Fruit fly (Drosophila melanogaster) whole organism, embryonic: ENCODE data around the gene CG43156.

Experiments used
- Adf1 ChIP-seq: fragments of 200-800 bp; sonication (Bioruptor generic); IDR thresholded peaks from 2 replicates; pipeline ENCODE4 v1.3.6; 2022; ENCODE audit warnings: missing biosample characterization, missing genetic modification characterization
- CG10543 ChIP-seq: fragments of 200-800 bp; sonication (Bioruptor generic); optimal IDR thresholded peaks from 3 replicates; lab custom pipeline; 2017; ENCODE audit warnings: missing biosample characterization, mild to moderate bottlenecking, missing genetic modification characterization, moderate library complexity
- CG11085 ChIP-seq: fragments of 200-800 bp; sonication (Bioruptor generic); IDR thresholded peaks from 2 replicates; pipeline ENCODE4 v1.3.6; 2022; ENCODE audit warnings: missing biosample characterization, missing genetic modification characterization
- CG13775 ChIP-seq: fragments of 200-800 bp; sonication (Bioruptor generic); optimal IDR thresholded peaks from 3 replicates; lab custom pipeline; 2017; ENCODE audit warnings: missing biosample characterization, mild to moderate bottlenecking, missing genetic modification characterization
- CG14860 ChIP-seq: fragments of 200-800 bp; sonication (Bioruptor generic); IDR thresholded peaks from 3 replicates; pipeline ENCODE4 v1.3.6; 2022; ENCODE audit warnings: missing biosample characterization, missing genetic modification characterization; ENCODE audit not compliant: partially characterized antibody
- CG14965 ChIP-seq: fragments of 200-800 bp; sonication (Bioruptor generic); optimal IDR thresholded peaks from 2 replicates; lab custom pipeline; 2016; ENCODE audit warnings: missing biosample characterization, missing genetic modification characterization, borderline replicate concordance
- CG15073 ChIP-seq: fragments of 200-800 bp; sonication (Bioruptor generic); optimal IDR thresholded peaks from 2 replicates; lab custom pipeline; 2016; ENCODE audit warnings: missing biosample characterization, missing genetic modification characterization
- CG2116 ChIP-seq: fragments of 200-800 bp; sonication (Bioruptor generic); optimal IDR thresholded peaks from 3 replicates; lab custom pipeline; 2018; ENCODE audit warnings: missing biosample characterization, mild to moderate bottlenecking, missing genetic modification characterization
- CG2120 ChIP-seq: fragments of 200-800 bp; sonication (Bioruptor generic); optimal IDR thresholded peaks from 3 replicates; lab custom pipeline; 2016; ENCODE audit warnings: missing biosample characterization, missing genetic modification characterization
- CG30020 ChIP-seq: fragments of 200-800 bp; optimal IDR thresholded peaks from 2 replicates; lab custom pipeline; 2019; ENCODE audit warnings: missing biosample characterization, mild to moderate bottlenecking, missing genetic modification characterization, moderate library complexity
- CG31365 ChIP-seq: fragments of 200-800 bp; sonication (Bioruptor generic); optimal IDR thresholded peaks from 2 replicates; lab custom pipeline; 2018; ENCODE audit warnings: missing biosample characterization, mild to moderate bottlenecking, missing genetic modification characterization
- CG34224 ChIP-seq: fragments of 200-800 bp; sonication (Bioruptor generic); IDR thresholded peaks from 3 replicates; pipeline ENCODE4 v1.3.6; 2022; ENCODE audit warnings: missing biosample characterization, missing genetic modification characterization; ENCODE audit not compliant: partially characterized antibody
- CG3995 ChIP-seq: fragments of 200-800 bp; sonication (Bioruptor generic); optimal IDR thresholded peaks from 3 replicates; lab custom pipeline; 2016; ENCODE audit warnings: missing biosample characterization, missing genetic modification characterization
- CG6683 ChIP-seq: fragments of 200-800 bp; sonication (Bioruptor generic); optimal IDR thresholded peaks from 2 replicates; lab custom pipeline; 2017; ENCODE audit warnings: missing biosample characterization, mild to moderate bottlenecking, missing genetic modification characterization, missing genetic modification reagents
- CG7928 ChIP-seq: fragments of 200-800 bp; sonication (Bioruptor generic); optimal IDR thresholded peaks from 2 replicates; lab custom pipeline; 2017; ENCODE audit warnings: missing biosample characterization, mild to moderate bottlenecking, missing genetic modification characterization
- CG8765 ChIP-seq: fragments of 200-800 bp; sonication (Bioruptor generic); IDR thresholded peaks from 2 replicates; pipeline ENCODE4 v1.3.6; 2022; ENCODE audit warnings: missing biosample characterization, missing genetic modification characterization
- CG8924 ChIP-seq: fragments of 200-800 bp; optimal IDR thresholded peaks from 3 replicates; lab custom pipeline; 2019; ENCODE audit warnings: missing biosample characterization, mild to moderate bottlenecking, missing genetic modification characterization, moderate library complexity
- CG9437 ChIP-seq: fragments of 200-800 bp; sonication (Bioruptor generic); optimal IDR thresholded peaks from 2 replicates; lab custom pipeline; 2018; ENCODE audit warnings: missing biosample characterization, mild to moderate bottlenecking, missing genetic modification characterization
- CG9817 ChIP-seq: fragments of 200-800 bp; sonication (Bioruptor generic); optimal IDR thresholded peaks from 2 replicates; lab custom pipeline; 2018; ENCODE audit warnings: missing biosample characterization, mild to moderate bottlenecking, missing genetic modification characterization, moderate library complexity
- CG9932 ChIP-seq: fragments of 200-800 bp; sonication (Bioruptor generic); IDR thresholded peaks from 2 replicates; pipeline ENCODE4 v1.3.6; 2022; ENCODE audit warnings: missing biosample characterization, missing genetic modification characterization
- Ets65A ChIP-seq: fragments of 200-800 bp; sonication (Bioruptor generic); peaks from one replicate; lab custom pipeline; 2016; ENCODE audit warnings: missing biosample characterization, missing genetic modification characterization
- Hand ChIP-seq: fragments of 200-800 bp; sonication (Bioruptor generic); optimal IDR thresholded peaks from 2 replicates; lab custom pipeline; 2017; ENCODE audit warnings: mild to moderate bottlenecking, missing biosample characterization, missing genetic modification reagents, missing genetic modification characterization
- Hmr ChIP-seq: fragments of 200-800 bp; sonication (Bioruptor generic); optimal IDR thresholded peaks from 3 replicates; lab custom pipeline; 2017; ENCODE audit warnings: mild to moderate bottlenecking, missing biosample characterization, missing genetic modification reagents, missing genetic modification characterization
- Hr51 ChIP-seq, 2 experiments: fragments of 200-800 bp; sonication (Bioruptor generic); optimal IDR thresholded peaks; 2 replicates in 1 of 2; 3 replicates in 1 of 2; lab custom pipeline; 2016 to 2018; ENCODE audit warnings: missing biosample characterization in 2 of 2, missing genetic modification characterization in 2 of 2, mild to moderate bottlenecking in 1 of 2, moderate library complexity in 1 of 2
- Hsf ChIP-seq: fragments of 200-800 bp; sonication (Bioruptor generic); optimal IDR thresholded peaks from 3 replicates; lab custom pipeline; 2016; ENCODE audit warnings: missing biosample characterization, missing genetic modification characterization
- Kr ChIP-seq: fragments of 200-800 bp; sonication (Bioruptor generic); optimal IDR thresholded peaks from 2 replicates; lab custom pipeline; 2017; ENCODE audit warnings: missing biosample characterization, mild to moderate bottlenecking, missing genetic modification characterization
- MESR4 ChIP-seq: fragments of 200-800 bp; sonication (Bioruptor generic); optimal IDR thresholded peaks from 2 replicates; lab custom pipeline; 2018; ENCODE audit warnings: missing biosample characterization, mild to moderate bottlenecking, missing genetic modification characterization, moderate library complexity
- MTF-1 ChIP-seq: fragments of 200-800 bp; sonication (Bioruptor generic); optimal IDR thresholded peaks from 2 replicates; lab custom pipeline; 2018; ENCODE audit warnings: missing biosample characterization, mild to moderate bottlenecking, missing genetic modification characterization, borderline replicate concordance
- Meics ChIP-seq: fragments of 200-800 bp; sonication (Bioruptor generic); optimal IDR thresholded peaks from 2 replicates; lab custom pipeline; 2017; ENCODE audit warnings: missing biosample characterization, mild to moderate bottlenecking, missing genetic modification characterization
- Optix ChIP-seq: fragments of 200-800 bp; sonication (Bioruptor generic); IDR thresholded peaks from 3 replicates; pipeline ENCODE4 v1.3.6; 2022; ENCODE audit warnings: missing biosample characterization, missing genetic modification characterization
- Rfx ChIP-seq: fragments of 200-800 bp; sonication (Bioruptor generic); IDR thresholded peaks from 2 replicates; pipeline ENCODE4 v1.3.6; 2022; ENCODE audit warnings: missing biosample characterization, missing genetic modification characterization
- Sin3A ChIP-seq: fragments of >200 bp; optimal IDR thresholded peaks from 2 replicates; lab custom pipeline; 2018
- Spps ChIP-seq: fragments of 200-800 bp; sonication (Bioruptor generic); optimal IDR thresholded peaks from 2 replicates; lab custom pipeline; 2018; ENCODE audit warnings: missing biosample characterization, mild to moderate bottlenecking, missing genetic modification characterization
- bcd ChIP-seq: fragments of 200-800 bp; sonication (Bioruptor generic); optimal IDR thresholded peaks from 2 replicates; lab custom pipeline; 2017; ENCODE audit warnings: missing biosample characterization, mild to moderate bottlenecking, missing genetic modification characterization
- cg ChIP-seq: fragments of 200-800 bp; sonication (Bioruptor generic); optimal IDR thresholded peaks from 3 replicates; lab custom pipeline; 2019; ENCODE audit warnings: missing biosample characterization, mild to moderate bottlenecking, missing genetic modification characterization, moderate library complexity
- corto ChIP-seq: fragments of 200-800 bp; sonication (Bioruptor generic); optimal IDR thresholded peaks from 2 replicates; lab custom pipeline; 2016; ENCODE audit warnings: missing biosample characterization, mild to moderate bottlenecking, missing genetic modification characterization, moderate library complexity
- esg ChIP-seq: fragments of 200-800 bp; sonication (Bioruptor generic); conservative IDR thresholded peaks from 2 replicates; pipeline ENCODE4 v1.3.6; 2022; ENCODE audit warnings: missing biosample characterization, missing genetic modification characterization
- gro ChIP-seq: fragments of 200-800 bp; sonication (Bioruptor generic); optimal IDR thresholded peaks from 2 replicates; lab custom pipeline; 2016; ENCODE audit warnings: missing biosample characterization, missing genetic modification characterization
- jigr1 ChIP-seq: fragments of 200-800 bp; sonication (Bioruptor generic); IDR thresholded peaks from 3 replicates; pipeline ENCODE4 v1.3.6; 2022; ENCODE audit warnings: missing biosample characterization, missing genetic modification characterization
- knrl ChIP-seq: fragments of 200-800 bp; sonication (Bioruptor generic); IDR thresholded peaks from 3 replicates; pipeline ENCODE4 v1.3.6; 2022; ENCODE audit warnings: missing biosample characterization, missing genetic modification characterization; ENCODE audit not compliant: partially characterized antibody
- mld ChIP-seq: fragments of 200-800 bp; sonication (Bioruptor generic); IDR thresholded peaks from 3 replicates; pipeline ENCODE4 v1.3.6; 2022; ENCODE audit warnings: missing biosample characterization, missing genetic modification characterization; ENCODE audit not compliant: partially characterized antibody
- pho ChIP-seq: fragments of 200-800 bp; sonication (Bioruptor generic); optimal IDR thresholded peaks from 2 replicates; lab custom pipeline; 2016; ENCODE audit warnings: missing biosample characterization, missing genetic modification characterization
- pita ChIP-seq: fragments of 200-800 bp; sonication (Bioruptor generic); optimal IDR thresholded peaks from 2 replicates; lab custom pipeline; 2017; ENCODE audit warnings: missing biosample characterization, mild to moderate bottlenecking, missing genetic modification characterization
- sisA ChIP-seq: fragments of 200-800 bp; sonication (Bioruptor generic); IDR thresholded peaks from 2 replicates; pipeline ENCODE4 v1.3.6; 2022; ENCODE audit warnings: missing biosample characterization, missing genetic modification characterization
- sna ChIP-seq: fragments of 200-800 bp; sonication (Bioruptor generic); IDR thresholded peaks from 2 replicates; pipeline ENCODE4 v1.3.6; 2022; ENCODE audit warnings: missing biosample characterization, missing genetic modification characterization; ENCODE audit not compliant: partially characterized antibody
- tio ChIP-seq: fragments of 200-800 bp; sonication (Bioruptor generic); optimal IDR thresholded peaks from 2 replicates; lab custom pipeline; 2017; ENCODE audit warnings: missing biosample characterization, missing genetic modification characterization, inconsistent platforms
- tna ChIP-seq: fragments of 200-800 bp; sonication (Bioruptor generic); IDR thresholded peaks from 2 replicates; pipeline ENCODE4 v1.3.6; 2022; ENCODE audit warnings: missing biosample characterization, missing genetic modification characterization; ENCODE audit not compliant: partially characterized antibody
- unpg ChIP-seq: fragments of 200-800 bp; sonication (Bioruptor generic); optimal IDR thresholded peaks from 3 replicates; lab custom pipeline; 2018; ENCODE audit warnings: missing biosample characterization, mild to moderate bottlenecking, missing genetic modification characterization, moderate library complexity
- vnd ChIP-seq: fragments of 200-800 bp; sonication (Bioruptor generic); IDR thresholded peaks from 3 replicates; pipeline ENCODE4 v1.3.6; 2022; ENCODE audit warnings: missing biosample characterization, missing genetic modification characterization; ENCODE audit not compliant: partially characterized antibody
- wdn ChIP-seq: fragments of 200-800 bp; sonication (Bioruptor generic); IDR thresholded peaks from 2 replicates; pipeline ENCODE4 v1.3.6; 2022; ENCODE audit warnings: missing biosample characterization, missing genetic modification characterization
- wor ChIP-seq: fragments of 200-800 bp; sonication (Bioruptor generic); IDR thresholded peaks from 2 replicates; pipeline ENCODE4 v1.3.6; 2022; ENCODE audit warnings: missing biosample characterization, missing genetic modification characterization

Gene CG43156

DNA sequence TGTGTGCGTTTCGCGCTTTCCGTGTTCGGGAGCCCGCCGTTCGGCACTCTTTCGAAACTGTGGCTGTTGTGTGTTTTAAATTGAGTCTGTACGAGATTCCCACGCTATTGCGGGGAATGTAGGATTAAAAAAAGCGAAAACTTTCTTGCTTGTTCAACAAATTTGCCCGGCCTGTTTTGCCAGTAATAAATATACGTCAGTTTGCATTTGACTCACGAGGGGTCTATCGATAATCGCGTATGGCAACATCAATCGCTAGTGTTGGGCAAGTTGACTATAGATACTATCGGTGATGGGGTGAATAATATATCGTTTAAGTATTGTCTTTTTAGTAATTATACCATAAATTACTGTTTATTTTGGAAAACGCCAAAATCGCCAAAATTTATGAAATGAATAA is 1.5 kb downstream of the CG43156 start, which contains the start of gene Upf1 (continued):
- peak; percentile 54; the same call in 1 of the 2 replicates for TF ChIP-seq Rfx (GFP tag; lab: Robert Waterston, UW)
- TF ChIP-seq MESR4 = peak; percentile 59
- TF ChIP-seq CG6683 (GFP tag; lab: Kevin White, UChicago) = no peak
- no peak for TF ChIP-seq Hand (GFP tag; lab: Kevin White, UChicago)
- peak; percentile 73 for TF ChIP-seq CG9932 (GFP tag; lab: Robert Waterston, UW)
- TF ChIP-seq CG11085 (GFP tag; lab: Robert Waterston, UW) = no peak
- no peak for TF ChIP-seq Spps
- no peak for TF ChIP-seq bcd
- peak; percentile 94 for TF ChIP-seq knrl
- peak; percentile 44 for TF ChIP-seq CG2120
- no peak for TF ChIP-seq cg (GFP tag; lab: Kevin White, UChicago)
- TF ChIP-seq CG15073 = no peak
- peak; percentile 12 for TF ChIP-seq Sin3A (lab: Kevin White, UChicago)
- TF ChIP-seq CG8924 (tag; lab: Kevin White, UChicago) = peak; percentile 10
- TF ChIP-seq Hsf (GFP tag; lab: Kevin White, UChicago) = peak; percentile 2
- TF ChIP-seq corto (GFP tag; lab: Kevin White, UChicago) = no peak
- peak; percentile 74 for TF ChIP-seq tna (GFP tag; lab: Robert Waterston, UW)
- no peak for TF ChIP-seq sisA (GFP tag; lab: Robert Waterston, UW)
- peak; percentile 87 for TF ChIP-seq vnd (GFP tag; lab: Robert Waterston, UW)
- peak; percentile 82 for TF ChIP-seq sna (GFP tag; lab: Robert Waterston, UW)
- no peak for TF ChIP-seq wor
- TF ChIP-seq Adf1 (GFP tag; lab: Robert Waterston, UW) = no peak
- peak; percentile 92 for TF ChIP-seq mld (GFP tag; lab: Robert Waterston, UW)
- no peak for TF ChIP-seq unpg (GFP tag; lab: Kevin White, UChicago)
- TF ChIP-seq Optix (GFP tag; lab: Robert Waterston, UW) = no peak
- no peak for TF ChIP-seq esg (GFP tag; lab: Robert Waterston, UW)
- TF ChIP-seq Kr = no peak
- TF ChIP-seq CG34224 (GFP tag; lab: Robert Waterston, UW) = peak; percentile 87
- TF ChIP-seq CG10543 (GFP tag; lab: Kevin White, UChicago) = no peak
- TF ChIP-seq CG31365 (tag; lab: Kevin White, UChicago) = no peak
- TF ChIP-seq CG3995 (GFP tag; lab: Kevin White, UChicago) = peak; percentile 96
- TF ChIP-seq gro (GFP tag; lab: Kevin White, UChicago) = no peak
- no peak for TF ChIP-seq CG9817 (tag; lab: Kevin White, UChicago)
- no peak for TF ChIP-seq tio (GFP tag; lab: Kevin White, UChicago)
- TF ChIP-seq pho = no peak
- TF ChIP-seq CG9437 (GFP tag; lab: Kevin White, UChicago) = no peak
- TF ChIP-seq CG13775 (GFP tag; lab: Kevin White, UChicago) = no peak
- TF ChIP-seq pita (GFP tag; lab: Kevin White, UChicago) = no peak
- no peak for TF ChIP-seq wdn
- peak; percentile 36 for TF ChIP-seq CG2116 (GFP tag; lab: Kevin White, UChicago)
- TF ChIP-seq Hr51 (GFP tag; optimal IDR thresholded peaks at IDR 0.05; lab: Kevin White, UChicago) = no peak
- TF ChIP-seq CG30020 (tag; lab: Kevin White, UChicago) = peak; percentile 49
- no peak for TF ChIP-seq Meics (GFP tag; lab: Kevin White, UChicago)
- no peak for TF ChIP-seq CG14965 (GFP tag; lab: Kevin White, UChicago)
- no peak for TF ChIP-seq MTF-1
- TF ChIP-seq Ets65A (GFP tag; lab: Kevin White, UChicago) = peak; percentile 47
- TF ChIP-seq CG7928 (GFP tag; lab: Kevin White, UChicago) = no peak
- TF ChIP-seq Hmr (GFP tag; lab: Kevin White, UChicago) = no peak
- TF ChIP-seq CG8765 (GFP tag; lab: Robert Waterston, UW) = no peak
- TF ChIP-seq jigr1 (GFP tag; lab: Robert Waterston, UW) = no peak; the same call in 2 of the 3 replicates
- TF ChIP-seq CG14860 = peak; percentile 90
